Worm (Caenorhabditis elegans) whole organism, L4/young adult: Measurements from ENCODE around the gene F35D2.2.

ENCODE experiments used
- W03F9.2 ChIP-seq: fragments of 150-350 bp; optimal IDR thresholded peaks from 2 replicates; lab custom pipeline; 2014; ENCODE audit warnings: missing biosample characterization, missing genetic modification characterization
- dao-5 ChIP-seq: sonication (generic microtip); optimal IDR thresholded peaks from 2 replicates; lab custom pipeline; 2016; ENCODE audit warnings: missing genotype, missing genetic modification characterization, moderate library complexity, missing compliant biosample characterization
- him-1 ChIP-seq: sonication (generic microtip); optimal IDR thresholded peaks from 2 replicates; lab custom pipeline; 2016; ENCODE audit warnings: missing genotype, missing genetic modification reagents, missing genetic modification characterization, missing compliant biosample characterization

DNA sequence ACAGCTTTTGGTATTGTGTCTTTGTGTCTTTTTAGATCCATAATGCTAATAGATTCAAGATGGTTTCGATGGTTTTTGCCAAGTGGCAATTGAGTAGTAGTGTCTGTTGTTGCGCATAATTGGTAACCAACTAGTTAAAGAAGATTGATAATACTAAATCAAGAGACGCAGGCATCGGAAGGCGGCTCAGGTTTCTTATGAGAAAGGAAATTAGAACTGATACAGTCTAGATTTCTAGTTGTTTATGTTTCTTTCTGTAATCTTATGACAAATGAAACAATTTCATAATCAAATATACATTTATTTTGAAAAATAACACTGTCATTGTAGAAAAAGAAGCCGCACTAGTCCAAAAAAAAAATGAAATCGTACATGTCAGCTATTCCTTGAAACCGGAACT, 20.4 kb upstream of the F35D2.2 start, which contains the start of gene ZK1290.10:
- TF ChIP-seq dao-5 (no peak), him-1 (tag; lab: Kevin White, UChicago) (no peak), W03F9.2 (tag; lab: Kevin White, UChicago) (no peak)
